Worm (Caenorhabditis elegans) whole organism, L4 larva: Measurements from ENCODE around the gene somi-1.

Experiments used
- ceh-82 ChIP-seq: sonication (generic microtip); optimal IDR thresholded peaks from 2 replicates; lab custom pipeline; 2017; ENCODE audit warnings: missing biosample characterization, missing genetic modification characterization
- nhr-102 ChIP-seq: sonication (generic microtip); optimal IDR thresholded peaks from 2 replicates; lab custom pipeline; 2016; ENCODE audit warnings: mild to moderate bottlenecking, missing genetic modification characterization, moderate library complexity, missing compliant biosample characterization

DNA sequence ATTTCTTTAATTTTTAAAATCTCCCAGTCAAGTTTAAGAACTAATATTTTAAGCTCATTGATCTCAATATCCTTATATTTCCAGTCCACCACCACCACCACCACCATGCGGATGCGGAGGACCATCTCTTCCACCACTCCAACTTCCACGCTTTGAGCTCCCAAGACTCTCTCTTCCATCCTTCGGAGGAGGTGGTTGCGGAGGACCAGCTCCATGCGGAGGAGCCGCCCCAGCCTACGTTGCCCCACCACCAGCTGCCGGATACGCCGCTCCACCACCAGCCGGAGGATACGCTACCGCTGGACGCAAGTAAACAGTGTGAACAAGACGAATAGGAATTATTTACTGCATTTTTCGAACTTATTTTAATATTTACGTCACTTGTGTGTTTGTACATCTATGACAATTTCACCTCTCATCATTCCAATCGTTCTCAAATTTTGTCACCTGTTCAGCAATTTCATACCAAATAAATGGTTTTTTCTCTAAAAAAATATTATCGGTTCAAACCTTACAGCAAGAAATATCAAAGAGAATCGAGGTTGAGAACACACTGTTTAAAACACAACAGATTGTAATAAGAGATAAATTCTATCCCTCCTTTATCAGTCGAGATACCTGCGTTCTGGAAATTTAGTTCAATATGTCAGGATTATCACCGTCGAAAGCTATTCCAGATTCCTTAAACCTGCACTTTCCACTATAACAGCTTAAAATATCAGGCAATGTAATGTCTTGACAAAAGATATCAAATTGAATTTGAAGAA, 20.2 kb upstream of the somi-1 start:
- TF ChIP-seq ceh-82 (tag; lab: Kevin White, UChicago) (no peak), nhr-102 (tag; lab: Kevin White, UChicago) (no peak)
